Worm (Caenorhabditis elegans) whole organism, L1 larva: ENCODE measurements around the gene C37C3.12.
A peak's percentile ranks its signal among the peaks of the same experiment; 100 is the strongest.

Experiments
- C16A3.4 ChIP-seq: fragments of 150-350 bp; optimal IDR thresholded peaks from 2 replicates; lab custom pipeline; 2014; ENCODE audit warnings: missing biosample characterization, missing genetic modification characterization
- Y116A8C.19 ChIP-seq: sonication (generic microtip); optimal IDR thresholded peaks from 2 replicates; lab custom pipeline; 2016; ENCODE audit warnings: missing compliant biosample characterization, missing genetic modification characterization, borderline replicate concordance
- aha-1 ChIP-seq: fragments of 150-350 bp; optimal IDR thresholded peaks from 2 replicates; lab custom pipeline; 2014; ENCODE audit warnings: missing biosample characterization, missing genetic modification characterization
- alr-1 ChIP-seq: fragments of 200-800 bp; sonication (Bioruptor generic); optimal IDR thresholded peaks from 2 replicates; lab custom pipeline; 2018; ENCODE audit warnings: borderline replicate concordance, mild to moderate bottlenecking, missing genetic modification characterization, missing compliant biosample characterization
- ceh-63 ChIP-seq: fragments of 200-800 bp; sonication (Bioruptor generic); optimal IDR thresholded peaks from 2 replicates; lab custom pipeline; 2018; ENCODE audit warnings: mild to moderate bottlenecking, missing genetic modification characterization, missing compliant biosample characterization
- ceh-82 ChIP-seq, 3 experiments: fragments of 150-350 bp in 1 of 3; sonication (generic microtip) in 2 of 3; optimal IDR thresholded peaks; 2 replicates each; lab custom pipeline; 2014 to 2017; ENCODE audit warnings: missing biosample characterization in 3 of 3, missing genetic modification characterization in 3 of 3
- ceh-88 ChIP-seq: fragments of 200-800 bp; sonication (Bioruptor generic); IDR thresholded peaks from 2 replicates; pipeline ENCODE4 v1.3.6; 2022; ENCODE audit warnings: missing genetic modification characterization, missing compliant biosample characterization
- ceh-90 ChIP-seq: sonication (generic microtip); optimal IDR thresholded peaks from 2 replicates; lab custom pipeline; 2016; ENCODE audit warnings: missing genetic modification characterization, missing compliant biosample characterization
- ces-1 ChIP-seq: fragments of 150-350 bp; optimal IDR thresholded peaks from 2 replicates; lab custom pipeline; 2014; ENCODE audit warnings: missing biosample characterization, missing genetic modification reagents, missing genetic modification characterization
- dsc-1 ChIP-seq: sonication (generic microtip); optimal IDR thresholded peaks from 2 replicates; lab custom pipeline; 2016; ENCODE audit warnings: mild to moderate bottlenecking, missing genetic modification characterization, missing compliant biosample characterization
- efl-1 ChIP-seq, 4 experiments: fragments of 150-350 bp; optimal IDR thresholded peaks in 3 of 4; peaks in 1 of 4; 1 replicate in 1 of 4; 2 replicates in 3 of 4; lab custom pipeline; 2014; ENCODE audit warnings: missing biosample characterization in 2 of 4, missing genetic modification characterization in 2 of 4, missing genetic modification reagents in 2 of 4
- efl-3 ChIP-seq: fragments of 200-800 bp; sonication (Bioruptor generic); optimal IDR thresholded peaks from 2 replicates; lab custom pipeline; 2018; ENCODE audit warnings: mild to moderate bottlenecking, missing genetic modification characterization, missing compliant biosample characterization
- egl-13 ChIP-seq: sonication (generic microtip); optimal IDR thresholded peaks from 2 replicates; lab custom pipeline; 2016; ENCODE audit warnings: missing genotype, missing genetic modification reagents, missing genetic modification characterization, missing compliant biosample characterization
- elt-3 ChIP-seq, 6 experiments: fragments of 150-350 bp in 1 of 6; sonication (generic microtip); optimal IDR thresholded peaks; 2 replicates each; lab custom pipeline; 2017 to 2018; ENCODE audit warnings: missing biosample characterization in 6 of 6, missing genetic modification characterization in 6 of 6, inconsistent platforms in 1 of 6
- fkh-10 ChIP-seq: sonication (generic microtip); optimal IDR thresholded peaks from 2 replicates; lab custom pipeline; 2017; ENCODE audit warnings: missing biosample characterization, missing genetic modification reagents, missing genetic modification characterization
- fkh-4 ChIP-seq: sonication (generic microtip); optimal IDR thresholded peaks from 2 replicates; lab custom pipeline; 2016; ENCODE audit warnings: missing compliant biosample characterization, missing genetic modification characterization, borderline replicate concordance
- irx-1 ChIP-seq: sonication (generic microtip); optimal IDR thresholded peaks from 2 replicates; lab custom pipeline; 2016; ENCODE audit warnings: missing genetic modification characterization, missing compliant biosample characterization
- jun-1 ChIP-seq: fragments of 150-350 bp; optimal IDR thresholded peaks from 2 replicates; lab custom pipeline; 2014; ENCODE audit warnings: missing biosample characterization, missing genetic modification reagents, missing genetic modification characterization
- lin-13 ChIP-seq: fragments of 150-350 bp; optimal IDR thresholded peaks from 2 replicates; lab custom pipeline; 2014; ENCODE audit warnings: missing biosample characterization, missing genetic modification reagents, missing genetic modification characterization
- lin-14 ChIP-seq: fragments of 200-800 bp; sonication (Bioruptor generic); optimal IDR thresholded peaks from 2 replicates; lab custom pipeline; 2018; ENCODE audit warnings: mild to moderate bottlenecking, missing genetic modification characterization, moderate library complexity, missing compliant biosample characterization
- lin-15B ChIP-seq: fragments of 150-350 bp; sonication (generic microtip); optimal IDR thresholded peaks from 3 replicates; lab custom pipeline; 2014; ENCODE audit warnings: missing biosample characterization, missing genetic modification characterization
- lin-35 ChIP-seq, 2 experiments: fragments of 150-350 bp; optimal IDR thresholded peaks; 2 replicates each; lab custom pipeline; 2014; ENCODE audit warnings: missing biosample characterization in 2 of 2, missing genetic modification characterization in 2 of 2, missing genetic modification reagents in 2 of 2
- lir-3 ChIP-seq: sonication (generic microtip); optimal IDR thresholded peaks from 2 replicates; lab custom pipeline; 2016; ENCODE audit warnings: mild to moderate bottlenecking, missing genetic modification characterization, moderate library complexity, missing compliant biosample characterization; ENCODE audit not compliant: poor library complexity
- mdl-1 ChIP-seq, 2 experiments: fragments of 150-350 bp; optimal IDR thresholded peaks; 2 replicates each; lab custom pipeline; 2014 to 2017; ENCODE audit warnings: missing biosample characterization in 2 of 2, missing genetic modification characterization in 2 of 2, inconsistent platforms in 1 of 2
- mef-2 ChIP-seq: fragments of 150-350 bp; optimal IDR thresholded peaks from 2 replicates; lab custom pipeline; 2014; ENCODE audit warnings: missing biosample characterization, missing genetic modification characterization
- nhr-11 ChIP-seq: fragments of 150-350 bp; optimal IDR thresholded peaks from 2 replicates; lab custom pipeline; 2014; ENCODE audit warnings: missing biosample characterization, missing genetic modification characterization
- nhr-20 ChIP-seq: sonication (generic microtip); optimal IDR thresholded peaks from 2 replicates; lab custom pipeline; 2016; ENCODE audit warnings: mild to moderate bottlenecking, missing genetic modification characterization, missing compliant biosample characterization
- nhr-71 ChIP-seq: sonication (generic microtip); optimal IDR thresholded peaks from 2 replicates; lab custom pipeline; 2016; ENCODE audit warnings: mild to moderate bottlenecking, missing genetic modification characterization, moderate library complexity, missing compliant biosample characterization
- nhr-76 ChIP-seq: sonication (generic microtip); optimal IDR thresholded peaks from 2 replicates; lab custom pipeline; 2017; ENCODE audit warnings: missing biosample characterization, missing genetic modification characterization
- nhr-77 ChIP-seq: fragments of 150-350 bp; optimal IDR thresholded peaks from 2 replicates; lab custom pipeline; 2014; ENCODE audit warnings: missing biosample characterization, missing genetic modification characterization
- nhr-84 ChIP-seq: sonication (generic microtip); optimal IDR thresholded peaks from 2 replicates; lab custom pipeline; 2017; ENCODE audit warnings: missing biosample characterization, missing genetic modification characterization
- nhr-85 ChIP-seq: sonication (generic microtip); peaks from one replicate; lab custom pipeline; 2016; ENCODE audit warnings: missing genetic modification characterization, inconsistent platforms, missing compliant biosample characterization
- nhr-90 ChIP-seq: sonication (generic microtip); optimal IDR thresholded peaks from 2 replicates; lab custom pipeline; 2016; ENCODE audit warnings: mild to moderate bottlenecking, missing genetic modification characterization, missing compliant biosample characterization; ENCODE audit not compliant: poor library complexity
- pag-3 ChIP-seq: sonication (generic microtip); optimal IDR thresholded peaks from 2 replicates; lab custom pipeline; 2017; ENCODE audit warnings: missing genetic modification characterization, mild to moderate bottlenecking, missing compliant biosample characterization, antibody characterized with exemption, borderline replicate concordance; ENCODE audit not compliant: insufficient read depth
- skn-1 ChIP-seq: fragments of 150-350 bp; optimal IDR thresholded peaks from 2 replicates; lab custom pipeline; 2014; ENCODE audit warnings: missing biosample characterization, missing genetic modification characterization
- snpc-4 ChIP-seq: fragments of 150-350 bp; optimal IDR thresholded peaks from 2 replicates; lab custom pipeline; 2014; ENCODE audit warnings: missing biosample characterization, missing genetic modification characterization
- snu-23 ChIP-seq: sonication (generic microtip); optimal IDR thresholded peaks from 2 replicates; lab custom pipeline; 2016; ENCODE audit warnings: missing genetic modification characterization, missing compliant biosample characterization
- sup-37 ChIP-seq: fragments of 200-800 bp; sonication (Bioruptor generic); optimal IDR thresholded peaks from 2 replicates; lab custom pipeline; 2018; ENCODE audit warnings: mild to moderate bottlenecking, missing genetic modification characterization, missing compliant biosample characterization
- unc-30 ChIP-seq: sonication (generic microtip); optimal IDR thresholded peaks from 2 replicates; lab custom pipeline; 2017; ENCODE audit warnings: missing biosample characterization, missing genetic modification characterization
- unc-62 ChIP-seq: fragments of 150-350 bp; optimal IDR thresholded peaks from 2 replicates; lab custom pipeline; 2014; ENCODE audit warnings: missing biosample characterization, missing genetic modification reagents, missing genetic modification characterization
- unc-86 ChIP-seq: sonication (generic microtip); optimal IDR thresholded peaks from 2 replicates; lab custom pipeline; 2016; ENCODE audit warnings: missing genetic modification characterization, missing compliant biosample characterization
- unc-98 ChIP-seq: fragments of 200-800 bp; sonication (Bioruptor generic); IDR thresholded peaks from 2 replicates; pipeline ENCODE4 v1.3.6; 2022; ENCODE audit warnings: missing genetic modification characterization, missing compliant biosample characterization

The C37C3.12 gene

DNA sequence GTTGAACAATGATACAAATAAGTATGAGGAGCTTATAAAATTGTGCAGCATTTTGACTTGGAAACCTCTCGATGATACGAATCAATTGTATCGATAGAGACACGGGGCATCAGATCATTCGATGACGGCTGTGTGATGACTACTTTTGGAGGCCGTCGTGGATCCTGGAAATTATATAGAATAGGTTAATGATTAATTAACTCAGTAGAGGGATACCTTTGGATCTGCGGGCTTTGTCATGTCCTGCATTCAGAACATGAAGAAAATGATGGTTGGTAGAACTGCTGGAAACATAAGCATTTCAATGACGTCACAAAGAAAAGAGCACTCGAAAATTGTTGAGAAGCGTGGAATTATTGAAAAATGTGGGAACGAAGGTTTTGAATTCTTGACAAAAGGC lies 24.8 kb downstream of the C37C3.12 start, which contains the start of gene ZK742.6:
TSS of gene ZK742.6 (minus strand) at position 342 of the 400 bp plus-strand sequence.
- TF ChIP-seq C16A3.4 (tag; lab: Kevin White, UChicago) (no peak), nhr-77 (tag; lab: Kevin White, UChicago) (no peak)

DNA sequence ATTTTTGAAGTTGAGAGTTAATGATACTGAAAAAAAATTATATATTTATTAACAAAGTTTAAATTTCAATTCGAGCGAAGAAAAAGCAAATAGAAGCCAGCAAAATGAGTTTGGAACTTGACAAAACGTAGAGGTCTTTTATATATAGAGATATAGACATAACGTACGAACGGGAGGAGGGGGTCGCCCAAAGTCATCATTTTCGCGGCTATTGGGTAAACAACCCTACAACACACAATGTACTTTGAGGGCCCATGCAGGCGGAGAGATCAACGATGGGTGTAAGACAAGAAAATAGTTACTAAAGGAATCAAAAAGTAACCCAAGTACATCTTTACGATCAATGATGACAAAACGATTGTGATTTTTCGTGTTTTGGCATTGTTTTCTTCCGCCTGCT lies 27.6 kb downstream of the C37C3.12 start, which contains the start of gene ZK742.4:
TSS of gene ZK742.4 (minus strand) at position 35 of the 400 bp plus-strand sequence.
- no peak for TF ChIP-seq lin-13 (GFP tag; lab: Kevin White, UChicago)
- TF ChIP-seq nhr-71 (tag; lab: Kevin White, UChicago) = no peak
- TF ChIP-seq lin-14 (GFP tag; lab: Kevin White, UChicago) = peak; percentile 29
- TF ChIP-seq unc-98 (GFP tag; lab: Robert Waterston, UW) = no peak
- no peak for TF ChIP-seq lir-3 (tag; lab: Kevin White, UChicago)
- TF ChIP-seq nhr-11 (tag; lab: Kevin White, UChicago) = no peak
- TF ChIP-seq efl-3 (GFP tag; lab: Kevin White, UChicago) = no peak
- no peak for TF ChIP-seq irx-1
- no peak for TF ChIP-seq nhr-84 (tag; lab: Kevin White, UChicago)
- TF ChIP-seq nhr-90 (tag; lab: Kevin White, UChicago) = no peak
- no peak for TF ChIP-seq aha-1 (tag; lab: Kevin White, UChicago)
- TF ChIP-seq fkh-10 = no peak
- TF ChIP-seq ceh-88 = no peak
- peak; percentile 37 for TF ChIP-seq nhr-20 (tag; lab: Kevin White, UChicago)
- no peak for TF ChIP-seq ceh-63
- no peak for TF ChIP-seq dsc-1 (tag; lab: Kevin White, UChicago)
- no peak for TF ChIP-seq alr-1
- TF ChIP-seq ceh-90 = no peak
- TF ChIP-seq snpc-4 = no peak
- TF ChIP-seq nhr-76 (tag; lab: Kevin White, UChicago) = no peak
- TF ChIP-seq unc-62 (GFP tag; lab: Kevin White, UChicago) = no peak
- TF ChIP-seq skn-1 (tag; lab: Kevin White, UChicago) = peak; percentile 77
- TF ChIP-seq elt-3 (tag; optimal IDR thresholded peaks at IDR 0.05; lab: Kevin White, UChicago) = no peak
- no peak for TF ChIP-seq ceh-82 (tag; optimal IDR thresholded peaks at IDR 0.05; lab: Kevin White, UChicago)

DNA sequence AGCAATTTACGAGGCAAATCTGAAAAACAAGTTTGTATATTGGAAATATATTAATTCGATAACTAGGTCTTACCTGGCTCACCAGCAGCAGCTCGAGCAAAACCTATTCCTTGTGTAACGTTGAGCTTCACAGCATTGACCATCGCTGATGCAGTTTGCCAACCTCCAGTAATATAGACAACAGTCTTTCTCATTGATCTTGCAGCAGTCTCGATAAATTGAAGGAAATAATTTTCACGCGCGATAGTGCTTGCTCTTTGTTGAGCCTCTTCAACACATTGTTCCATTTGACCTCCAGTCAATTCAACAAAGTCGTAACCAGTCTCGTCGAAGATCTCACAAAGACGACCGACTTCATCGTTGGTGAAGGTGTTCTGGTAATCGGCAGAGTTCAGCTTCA lies 28.8 kb downstream of the C37C3.12 start:
- TF ChIP-seq ceh-63 = no peak
- no peak for TF ChIP-seq ces-1
- no peak for TF ChIP-seq efl-3 (GFP tag; lab: Kevin White, UChicago)
- no peak for TF ChIP-seq fkh-4
- no peak for TF ChIP-seq jun-1 (tag; lab: Kevin White, UChicago)
- TF ChIP-seq unc-30 = no peak
- TF ChIP-seq lir-3 (tag; lab: Kevin White, UChicago) = no peak
- TF ChIP-seq mdl-1 (tag; optimal IDR thresholded peaks at IDR 0.05; lab: Kevin White, UChicago) = no peak
- no peak for TF ChIP-seq nhr-85 (tag; lab: Kevin White, UChicago)
- TF ChIP-seq sup-37 = no peak
- TF ChIP-seq, all 84 proteins: peak for 0

DNA sequence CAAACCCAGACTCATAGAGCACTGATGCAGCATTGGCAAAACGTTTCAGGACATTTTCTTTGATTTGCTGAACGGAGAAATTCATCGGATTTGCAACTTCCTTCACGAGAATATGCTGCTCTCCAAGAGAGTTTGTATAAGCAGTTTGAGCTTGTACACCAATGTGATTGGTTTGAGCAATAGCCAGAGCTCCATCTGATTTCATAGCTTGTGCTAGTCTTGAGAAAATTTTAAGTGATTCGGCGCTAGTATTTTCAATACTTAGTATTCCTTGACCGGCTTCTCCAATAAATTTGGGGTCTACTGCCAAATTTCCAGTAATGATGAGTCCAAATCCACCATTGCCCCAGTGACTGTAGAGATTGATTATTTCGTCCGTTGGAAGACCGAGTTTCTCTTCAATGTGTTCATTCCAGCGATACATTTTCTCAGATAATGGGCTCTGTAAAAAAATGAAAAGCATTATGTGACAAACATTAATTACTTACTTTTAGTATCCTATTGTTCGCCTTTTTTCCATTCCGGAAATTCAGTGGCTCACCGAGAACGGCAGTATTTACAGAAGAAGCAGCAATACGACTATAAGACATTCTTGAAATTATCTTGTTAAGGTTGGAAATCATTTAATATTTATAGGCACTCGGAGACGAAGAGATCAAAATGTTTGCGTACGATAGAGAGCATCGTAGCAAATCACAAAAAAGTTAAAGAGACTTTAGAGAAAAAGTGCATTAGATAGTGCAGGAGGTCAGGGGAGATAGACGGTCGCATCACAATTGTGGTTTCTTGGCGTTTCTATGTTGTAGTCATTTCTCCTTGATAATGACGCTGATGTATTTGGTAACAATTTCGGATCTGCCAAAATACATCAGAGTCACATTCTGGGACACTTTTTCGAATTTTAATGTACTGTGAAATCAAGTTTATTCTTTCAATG lies 29.8 kb downstream of the C37C3.12 start, which contains the start of gene ZK742.3:
TSS of gene ZK742.3 (minus strand) at position 593 of the 937 bp plus-strand sequence.
- TF ChIP-seq sup-37 = no peak
- no peak for TF ChIP-seq Y116A8C.19 (tag; lab: Kevin White, UChicago)
- no peak for TF ChIP-seq unc-62 (GFP tag; lab: Kevin White, UChicago)
- TF ChIP-seq fkh-10 = no peak
- TF ChIP-seq nhr-20 (tag; lab: Kevin White, UChicago) = peak; percentile 22
- peak; percentile 19 for TF ChIP-seq snu-23
- TF ChIP-seq mef-2 (tag; lab: Kevin White, UChicago) = no peak
- TF ChIP-seq pag-3 (tag; lab: Kevin White, UChicago) = no peak
- no peak for TF ChIP-seq egl-13 (tag; lab: Kevin White, UChicago)
- no peak for TF ChIP-seq dsc-1 (tag; lab: Kevin White, UChicago)
- TF ChIP-seq nhr-71 (tag; lab: Kevin White, UChicago) = peak; percentile 7
- peak; percentile 15 for TF ChIP-seq nhr-90 (tag; lab: Kevin White, UChicago)
- peak; percentile 28 for TF ChIP-seq lin-14 (GFP tag; lab: Kevin White, UChicago)
- TF ChIP-seq unc-86 (tag; lab: Kevin White, UChicago) = no peak
- no peak for TF ChIP-seq lin-15B (tag; lab: Kevin White, UChicago)
- TF ChIP-seq lin-35 (GFP tag; optimal IDR thresholded peaks at IDR 0.05; lab: Kevin White, UChicago) = peak in 1 of 2 experiments; percentile 36
- no peak for TF ChIP-seq ceh-88
- no peak for TF ChIP-seq efl-1 (optimal IDR thresholded peaks at IDR 0.05; lab: Kevin White, UChicago)
- peak in 1 of 2 experiments; percentile 78 for TF ChIP-seq efl-1 (GFP tag; optimal IDR thresholded peaks at IDR 0.05 in 1 of 2; lab: Kevin White, UChicago)
